Fruit fly (Drosophila melanogaster) whole organism, embryonic: ENCODE measurements around the gene Muc68E.

Experiments
- Abd-B ChIP-seq: fragments of 200-800 bp; sonication (Bioruptor generic); optimal IDR thresholded peaks from 2 replicates; lab custom pipeline; 2018; ENCODE audit warnings: missing biosample characterization, mild to moderate bottlenecking, missing genetic modification characterization, moderate library complexity
- Adf1 ChIP-seq: fragments of 200-800 bp; sonication (Bioruptor generic); IDR thresholded peaks from 2 replicates; pipeline ENCODE4 v1.3.6; 2022; ENCODE audit warnings: missing biosample characterization, missing genetic modification characterization
- Atf3 ChIP-seq: fragments of 200-800 bp; sonication (Bioruptor generic); optimal IDR thresholded peaks from 3 replicates; lab custom pipeline; 2016; ENCODE audit warnings: missing biosample characterization, missing genetic modification characterization
- B-H2 ChIP-seq: fragments of 200-800 bp; sonication (Bioruptor generic); optimal IDR thresholded peaks from 2 replicates; lab custom pipeline; 2018; ENCODE audit warnings: missing biosample characterization, mild to moderate bottlenecking, missing genetic modification characterization
- Bdp1 ChIP-seq: fragments of 200-800 bp; sonication (Bioruptor generic); optimal IDR thresholded peaks from 3 replicates; lab custom pipeline; 2016; ENCODE audit warnings: missing biosample characterization, missing genetic modification characterization
- CG10209 ChIP-seq: fragments of 200-800 bp; sonication (Bioruptor generic); optimal IDR thresholded peaks from 3 replicates; lab custom pipeline; 2017; ENCODE audit warnings: missing biosample characterization, mild to moderate bottlenecking, missing genetic modification characterization, missing genetic modification reagents
- CG10267 ChIP-seq: fragments of 200-800 bp; sonication (Bioruptor generic); optimal IDR thresholded peaks from 2 replicates; lab custom pipeline; 2018; ENCODE audit warnings: missing biosample characterization, mild to moderate bottlenecking, missing genetic modification characterization, moderate library complexity
- CG10979 ChIP-seq: fragments of 200-800 bp; sonication (Bioruptor generic); optimal IDR thresholded peaks from 2 replicates; lab custom pipeline; 2018; ENCODE audit warnings: missing biosample characterization, mild to moderate bottlenecking, missing genetic modification characterization, moderate library complexity
- CG11247 ChIP-seq: fragments of 200-800 bp; sonication (Bioruptor generic); IDR thresholded peaks from 2 replicates; pipeline ENCODE4 v1.3.6; 2022; ENCODE audit warnings: missing biosample characterization, missing genetic modification characterization
- CG11504 ChIP-seq: fragments of 200-800 bp; sonication (Bioruptor generic); optimal IDR thresholded peaks from 3 replicates; lab custom pipeline; 2019; ENCODE audit warnings: missing biosample characterization, mild to moderate bottlenecking, missing genetic modification characterization, moderate library complexity
- CG11560 ChIP-seq: fragments of 200-800 bp; sonication (Bioruptor generic); IDR thresholded peaks from 3 replicates; pipeline ENCODE4 v1.3.6; 2022; ENCODE audit warnings: missing biosample characterization, missing genetic modification characterization
- CG12155 ChIP-seq: fragments of 200-800 bp; sonication (Bioruptor generic); optimal IDR thresholded peaks from 3 replicates; lab custom pipeline; 2016; ENCODE audit warnings: missing biosample characterization, missing genetic modification characterization
- CG14860 ChIP-seq: fragments of 200-800 bp; sonication (Bioruptor generic); IDR thresholded peaks from 3 replicates; pipeline ENCODE4 v1.3.6; 2022; ENCODE audit warnings: missing biosample characterization, missing genetic modification characterization; ENCODE audit not compliant: partially characterized antibody
- CG15479 ChIP-seq: fragments of 200-800 bp; sonication (Bioruptor generic); optimal IDR thresholded peaks from 3 replicates; lab custom pipeline; 2019; ENCODE audit warnings: missing biosample characterization, mild to moderate bottlenecking, missing genetic modification characterization, moderate library complexity
- CG2202 ChIP-seq: fragments of 200-800 bp; sonication (Bioruptor generic); optimal IDR thresholded peaks from 2 replicates; lab custom pipeline; 2018; ENCODE audit warnings: missing biosample characterization, mild to moderate bottlenecking, missing genetic modification characterization
- CG2712 ChIP-seq: fragments of 200-800 bp; optimal IDR thresholded peaks from 3 replicates; lab custom pipeline; 2019; ENCODE audit warnings: missing biosample characterization, mild to moderate bottlenecking, missing genetic modification characterization, moderate library complexity
- CG3847 ChIP-seq: fragments of 200-800 bp; sonication (Bioruptor generic); IDR thresholded peaks from 2 replicates; pipeline ENCODE4 v1.3.6; 2022; ENCODE audit warnings: missing biosample characterization, missing genetic modification characterization
- CG7271 ChIP-seq: fragments of 200-800 bp; sonication (Bioruptor generic); optimal IDR thresholded peaks from 2 replicates; lab custom pipeline; 2018; ENCODE audit warnings: missing biosample characterization, mild to moderate bottlenecking, missing genetic modification characterization, moderate library complexity
- CG7839 ChIP-seq: fragments of 200-800 bp; sonication (Bioruptor generic); optimal IDR thresholded peaks from 3 replicates; lab custom pipeline; 2018; ENCODE audit warnings: missing biosample characterization, mild to moderate bottlenecking, missing genetic modification characterization, moderate library complexity
- CTCF ChIP-seq: fragments of 200-800 bp; sonication (Bioruptor generic); optimal IDR thresholded peaks from 2 replicates; lab custom pipeline; 2017; ENCODE audit warnings: missing biosample characterization, mild to moderate bottlenecking, missing genetic modification characterization, moderate library complexity
- D ChIP-seq, 2 experiments: fragments of 200-800 bp in 1 of 2; fragments of >200 bp in 1 of 2; sonication (Bioruptor generic) in 1 of 2; optimal IDR thresholded peaks; 2 replicates in 1 of 2; 3 replicates in 1 of 2; lab custom pipeline; 2017; ENCODE audit warnings: mild to moderate bottlenecking in 1 of 2, missing biosample characterization in 1 of 2, missing genetic modification characterization in 1 of 2, missing genetic modification reagents in 1 of 2
- Doc3 ChIP-seq: fragments of 200-800 bp; sonication (Bioruptor generic); IDR thresholded peaks from 3 replicates; pipeline ENCODE4 v1.3.6; 2022; ENCODE audit warnings: missing biosample characterization, missing genetic modification characterization; ENCODE audit not compliant: partially characterized antibody
- Ets65A ChIP-seq: fragments of 200-800 bp; sonication (Bioruptor generic); peaks from one replicate; lab custom pipeline; 2016; ENCODE audit warnings: missing biosample characterization, missing genetic modification characterization
- Fer1 ChIP-seq: fragments of 200-800 bp; sonication (Bioruptor generic); optimal IDR thresholded peaks from 2 replicates; lab custom pipeline; 2017; ENCODE audit warnings: missing biosample characterization, mild to moderate bottlenecking, missing genetic modification characterization
- GATAe ChIP-seq: fragments of 200-800 bp; sonication (Bioruptor generic); conservative IDR thresholded peaks from 2 replicates; pipeline ENCODE4 v1.3.6; 2022; ENCODE audit warnings: missing biosample characterization, missing genetic modification characterization
- HLH3B ChIP-seq: fragments of 200-800 bp; sonication (Bioruptor generic); IDR thresholded peaks from 2 replicates; pipeline ENCODE4 v1.3.6; 2022; ENCODE audit warnings: missing biosample characterization, missing genetic modification characterization
- HLH54F ChIP-seq: fragments of 200-800 bp; sonication (Bioruptor generic); optimal IDR thresholded peaks from 3 replicates; lab custom pipeline; 2016; ENCODE audit warnings: missing biosample characterization, missing genetic modification characterization
- Kr ChIP-seq: fragments of 200-800 bp; sonication (Bioruptor generic); optimal IDR thresholded peaks from 2 replicates; lab custom pipeline; 2017; ENCODE audit warnings: missing biosample characterization, mild to moderate bottlenecking, missing genetic modification characterization
- Lim3 ChIP-seq: fragments of 200-800 bp; sonication (Bioruptor generic); IDR thresholded peaks from 2 replicates; pipeline ENCODE4 v1.3.6; 2022; ENCODE audit warnings: missing biosample characterization, missing genetic modification characterization
- Nf-YA ChIP-seq: fragments of 200-800 bp; sonication (Bioruptor generic); IDR thresholded peaks from 2 replicates; pipeline ENCODE4 v1.3.6; 2022; ENCODE audit warnings: missing biosample characterization, missing genetic modification characterization
- Nf-YC ChIP-seq: fragments of 200-800 bp; optimal IDR thresholded peaks from 3 replicates; lab custom pipeline; 2019; ENCODE audit warnings: missing biosample characterization, mild to moderate bottlenecking, missing genetic modification characterization, moderate library complexity
- Scr ChIP-seq: fragments of 200-800 bp; sonication (Bioruptor generic); IDR thresholded peaks from 2 replicates; pipeline ENCODE4 v1.3.6; 2022; ENCODE audit warnings: missing biosample characterization, missing genetic modification characterization; ENCODE audit not compliant: partially characterized antibody
- Xbp1 ChIP-seq: fragments of 200-800 bp; sonication (Bioruptor generic); optimal IDR thresholded peaks from 3 replicates; lab custom pipeline; 2016; ENCODE audit warnings: missing biosample characterization, mild to moderate bottlenecking, missing genetic modification characterization
- ap ChIP-seq: fragments of 200-800 bp; sonication (Bioruptor generic); IDR thresholded peaks from 2 replicates; pipeline ENCODE4 v1.3.6; 2022; ENCODE audit warnings: missing biosample characterization, missing genetic modification characterization
- az2 ChIP-seq: fragments of 200-800 bp; sonication (Bioruptor generic); optimal IDR thresholded peaks from 3 replicates; lab custom pipeline; 2016; ENCODE audit warnings: missing biosample characterization, missing genetic modification characterization
- bcd ChIP-seq: fragments of 200-800 bp; sonication (Bioruptor generic); optimal IDR thresholded peaks from 2 replicates; lab custom pipeline; 2017; ENCODE audit warnings: missing biosample characterization, mild to moderate bottlenecking, missing genetic modification characterization
- crp ChIP-seq, 2 experiments: fragments of 200-800 bp; sonication (Bioruptor generic); optimal IDR thresholded peaks; 2 replicates in 1 of 2; 3 replicates in 1 of 2; lab custom pipeline; 2017; ENCODE audit warnings: missing biosample characterization in 2 of 2, missing genetic modification characterization in 2 of 2, mild to moderate bottlenecking in 1 of 2, moderate library complexity in 1 of 2
- gro ChIP-seq: fragments of 200-800 bp; sonication (Bioruptor generic); optimal IDR thresholded peaks from 2 replicates; lab custom pipeline; 2016; ENCODE audit warnings: missing biosample characterization, missing genetic modification characterization
- h ChIP-seq: fragments of >200 bp; optimal IDR thresholded peaks from 2 replicates; lab custom pipeline; 2017
- her ChIP-seq: fragments of 200-800 bp; sonication (Bioruptor generic); optimal IDR thresholded peaks from 2 replicates; lab custom pipeline; 2016; ENCODE audit warnings: missing biosample characterization, missing genetic modification characterization
- luna ChIP-seq: fragments of 200-800 bp; sonication (Bioruptor generic); optimal IDR thresholded peaks from 2 replicates; lab custom pipeline; 2016; ENCODE audit warnings: missing biosample characterization, missing genetic modification characterization
- nau ChIP-seq: fragments of 200-800 bp; sonication (Bioruptor generic); optimal IDR thresholded peaks from 3 replicates; lab custom pipeline; 2017; ENCODE audit warnings: missing biosample characterization, mild to moderate bottlenecking, missing genetic modification characterization, missing genetic modification reagents
- pan ChIP-seq, 4 experiments: fragments of >200 bp in 3 of 4; fragments of 200-800 bp in 1 of 4; sonication (Bioruptor generic) in 1 of 4; optimal IDR thresholded peaks in 3 of 4; IDR thresholded peaks in 1 of 4; 2 replicates each; pipeline versions ENCODE4 v1.3.6 to Lab custom; 2017 to 2022; ENCODE audit warnings: missing biosample characterization in 2 of 4, missing genetic modification characterization in 2 of 4, mixed read lengths in 1 of 4
- repo ChIP-seq: fragments of 200-800 bp; sonication (Bioruptor generic); optimal IDR thresholded peaks from 2 replicates; lab custom pipeline; 2016; ENCODE audit warnings: missing biosample characterization, missing genetic modification characterization
- scrt ChIP-seq: fragments of 200-800 bp; sonication (Bioruptor generic); optimal IDR thresholded peaks from 2 replicates; lab custom pipeline; 2018; ENCODE audit warnings: missing biosample characterization, mild to moderate bottlenecking, missing genetic modification characterization, moderate library complexity
- sens ChIP-seq: fragments of 200-800 bp; sonication (Bioruptor generic); peaks from one replicate; lab custom pipeline; 2016; ENCODE audit warnings: missing biosample characterization, missing genetic modification characterization
- shn ChIP-seq: fragments of 200-800 bp; sonication (Bioruptor generic); optimal IDR thresholded peaks from 3 replicates; lab custom pipeline; 2016; ENCODE audit warnings: missing biosample characterization, missing genetic modification characterization
- tll ChIP-seq, 2 experiments: fragments of 200-800 bp in 1 of 2; fragments of >200 bp in 1 of 2; sonication (Bioruptor generic) in 1 of 2; optimal IDR thresholded peaks; 2 replicates each; lab custom pipeline; 2017 to 2019; ENCODE audit warnings: missing biosample characterization in 2 of 2, missing genetic modification characterization in 2 of 2, mild to moderate bottlenecking in 1 of 2, moderate library complexity in 1 of 2
- tup ChIP-seq: fragments of 200-800 bp; sonication (Bioruptor generic); optimal IDR thresholded peaks from 2 replicates; lab custom pipeline; 2016; ENCODE audit warnings: missing biosample characterization, mild to moderate bottlenecking, missing genetic modification characterization, moderate library complexity
- vfl ChIP-seq: fragments of 200-800 bp; sonication (Bioruptor generic); optimal IDR thresholded peaks from 2 replicates; lab custom pipeline; 2016; ENCODE audit warnings: missing biosample characterization, missing genetic modification characterization

Muc68E gene

DNA sequence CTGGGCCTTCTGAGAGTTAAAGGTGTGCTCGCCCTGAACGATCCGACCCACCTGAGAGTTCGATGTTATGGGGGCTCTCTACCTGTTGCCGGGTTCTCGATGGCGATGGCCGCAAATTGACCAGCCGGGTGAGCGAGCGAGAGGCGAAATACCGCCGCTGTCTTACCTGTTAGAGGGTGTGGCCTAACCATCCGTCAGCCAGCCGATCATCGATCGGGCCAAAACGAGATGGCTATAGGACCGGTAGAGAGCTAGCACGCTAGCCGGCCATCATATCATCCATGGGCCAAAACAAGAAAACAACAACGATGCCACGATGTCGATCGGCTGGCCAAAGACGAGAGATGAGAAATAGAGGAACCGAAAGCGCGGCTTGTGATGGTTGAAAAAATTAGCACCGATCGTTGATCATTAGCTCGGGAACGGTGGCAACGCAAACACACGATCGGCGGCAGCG is 45.5 kb downstream of the Muc68E start, which contains the start of gene byn (continued):
- TF ChIP-seq ap (no peak), sens (no peak), CG2712 (tag; lab: Kevin White, UChicago) (no peak), Adf1 (no peak), nau (no peak), Scr (GFP tag; lab: Robert Waterston, UW) (0 out of 2 replicates have a peak, but pooled peaks have one; percentile 11), CG12155 (GFP tag; lab: Kevin White, UChicago) (no peak), vfl (GFP tag; lab: Kevin White, UChicago) (peak; percentile 5), Doc3 (no peak), Nf-YC (peak; percentile 95), Nf-YA (GFP tag; lab: Robert Waterston, UW) (peak; percentile 45; the same call in 1 of the 2 replicates)

DNA sequence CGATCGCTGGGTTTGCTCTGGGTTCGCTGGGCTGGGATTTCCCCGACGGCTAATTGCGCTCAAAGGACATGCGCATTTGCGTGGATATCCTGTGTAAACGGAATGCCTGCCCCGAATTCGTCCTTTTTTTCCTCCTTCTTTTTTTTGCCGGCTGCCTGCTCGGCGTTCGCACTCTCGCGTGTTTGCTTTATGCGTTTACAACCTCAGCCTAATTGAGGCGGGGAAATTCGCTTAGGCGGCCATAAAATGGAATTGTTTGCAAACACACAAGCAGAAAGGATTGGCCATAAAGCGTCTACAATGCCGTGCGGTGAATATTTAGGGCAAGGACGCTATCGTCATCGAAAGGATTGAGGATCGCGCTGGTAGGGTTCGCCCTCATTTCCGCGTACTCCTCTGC is 47.4 kb downstream of the Muc68E start:
- no peak for TF ChIP-seq gro
- no peak for TF ChIP-seq CG7839 (tag; lab: Kevin White, UChicago)
- no peak for TF ChIP-seq GATAe
- no peak for TF ChIP-seq tup (GFP tag; lab: Kevin White, UChicago)
- TF ChIP-seq Lim3, result no peak
- TF ChIP-seq CG10979 (tag; lab: Kevin White, UChicago), result no peak
- TF ChIP-seq bcd (GFP tag; lab: Kevin White, UChicago), result no peak
- TF ChIP-seq HLH3B (GFP tag; lab: Robert Waterston, UW), result no peak
- TF ChIP-seq Kr (GFP tag; lab: Kevin White, UChicago), result peak; percentile 44
- no peak for TF ChIP-seq CG14860 (GFP tag; lab: Robert Waterston, UW)
- TF ChIP-seq CG10267 (tag; lab: Kevin White, UChicago), result no peak
- no peak for TF ChIP-seq Atf3 (GFP tag; lab: Kevin White, UChicago)
- TF ChIP-seq scrt (GFP tag; lab: Kevin White, UChicago), result no peak
- TF ChIP-seq CG15479 (GFP tag; lab: Kevin White, UChicago), result peak; percentile 79
- no peak for TF ChIP-seq CG11504 (tag; lab: Kevin White, UChicago)
- no peak for TF ChIP-seq Bdp1 (GFP tag; lab: Kevin White, UChicago)
- no peak for TF ChIP-seq shn (GFP tag; lab: Kevin White, UChicago)
- no peak for TF ChIP-seq CG10209 (GFP tag; lab: Kevin White, UChicago)
- TF ChIP-seq luna (GFP tag; lab: Kevin White, UChicago), result no peak
- no peak for TF ChIP-seq az2 (GFP tag; lab: Kevin White, UChicago)
- 0 out of 2 replicates have a peak, but pooled peaks have one; percentile 2 for TF ChIP-seq CG11247 (GFP tag; lab: Robert Waterston, UW)
- no peak for TF ChIP-seq Abd-B
- no peak for TF ChIP-seq Ets65A (GFP tag; lab: Kevin White, UChicago)
- TF ChIP-seq her, result no peak
- TF ChIP-seq Xbp1 (GFP tag; lab: Kevin White, UChicago), result no peak
- TF ChIP-seq pan (optimal IDR thresholded peaks at IDR 0.05; lab: Kevin White, UChicago), result no peak
- no peak for TF ChIP-seq pan (GFP tag; optimal IDR thresholded peaks at IDR 0.05 in 1 of 2, IDR thresholded peaks at IDR 0.05 in 1 of 2)
- no peak for TF ChIP-seq CG11560 (tag; lab: Robert Waterston, UW)
- no peak for TF ChIP-seq Fer1 (GFP tag; lab: Kevin White, UChicago)
- no peak for TF ChIP-seq h (lab: Kevin White, UChicago)
- no peak for TF ChIP-seq crp (GFP tag; optimal IDR thresholded peaks at IDR 0.05; lab: Kevin White, UChicago)
- TF ChIP-seq CTCF (GFP tag; lab: Kevin White, UChicago), result no peak
- TF ChIP-seq CG3847, result no peak
- TF ChIP-seq B-H2, result no peak
- TF ChIP-seq CG7271 (tag; lab: Kevin White, UChicago), result peak; percentile 91
- no peak for TF ChIP-seq CG2712 (tag; lab: Kevin White, UChicago)
- no peak for TF ChIP-seq repo (GFP tag; lab: Kevin White, UChicago)
- no peak for TF ChIP-seq HLH54F (GFP tag; lab: Kevin White, UChicago)
- peak; percentile 41 for TF ChIP-seq D (optimal IDR thresholded peaks at IDR 0.05; lab: Kevin White, UChicago)
- TF ChIP-seq D (GFP tag; optimal IDR thresholded peaks at IDR 0.05; lab: Kevin White, UChicago), result no peak
- peak in 1 of 2 experiments; percentile 81 for TF ChIP-seq tll (GFP tag; optimal IDR thresholded peaks at IDR 0.05; lab: Kevin White, UChicago)
- no peak for TF ChIP-seq CG2202 (tag; lab: Kevin White, UChicago)
